Worm (Caenorhabditis elegans): ENCODE measurements around the gene plk-3.

- no peak for TF ChIP-seq mls-2 (tag; optimal IDR thresholded peaks at IDR 0.05)
- no peak for TF ChIP-seq drap-1 (GFP tag; optimal IDR thresholded peaks at IDR 0.05)
- TF ChIP-seq unc-39 (tag; optimal IDR thresholded peaks at IDR 0.05) = no peak
- TF ChIP-seq unc-62 (GFP tag; optimal IDR thresholded peaks at IDR 0.05) = no peak
- TF ChIP-seq elt-3 (tag; optimal IDR thresholded peaks at IDR 0.05) = no peak
- no peak for TF ChIP-seq lsy-2 (tag; optimal IDR thresholded peaks at IDR 0.05)
- no peak for TF ChIP-seq nhr-12 (tag; optimal IDR thresholded peaks at IDR 0.05)
- no peak for TF ChIP-seq M03D4.4 (tag; optimal IDR thresholded peaks at IDR 0.05)
These were observed 47.8 kb upstream of the plk-3 start for ce11 chrIV:7520841-7521240.
